Worm (Caenorhabditis elegans) whole organism, early embryonic: ENCODE results near the gene K02D10.4.

ENCODE experiments used
- B0310.2 ChIP-seq: sonication (generic microtip); optimal IDR thresholded peaks from 2 replicates; lab custom pipeline; 2016; ENCODE audit warnings: mild to moderate bottlenecking, missing genetic modification characterization, missing compliant biosample characterization
- F13C5.2 ChIP-seq: sonication (generic microtip); optimal IDR thresholded peaks from 2 replicates; lab custom pipeline; 2017; ENCODE audit warnings: mild to moderate bottlenecking, missing genetic modification characterization, inconsistent platforms, missing compliant biosample characterization
- aly-1 ChIP-seq: sonication (generic microtip); optimal IDR thresholded peaks from 2 replicates; lab custom pipeline; 2016; ENCODE audit warnings: missing genetic modification characterization, missing compliant biosample characterization
- ama-1 ChIP-seq: fragments of 150-350 bp; optimal IDR thresholded peaks from 2 replicates; lab custom pipeline; 2014
- ceh-13 ChIP-seq: fragments of 200-800 bp; sonication (Bioruptor generic); optimal IDR thresholded peaks from 2 replicates; lab custom pipeline; 2018; ENCODE audit warnings: mild to moderate bottlenecking, missing genetic modification characterization, missing compliant biosample characterization
- ceh-36 ChIP-seq: sonication (generic microtip); optimal IDR thresholded peaks from 2 replicates; lab custom pipeline; 2016; ENCODE audit warnings: missing genetic modification characterization, inconsistent platforms, missing compliant biosample characterization
- ets-7 ChIP-seq: sonication (generic microtip); optimal IDR thresholded peaks from 2 replicates; lab custom pipeline; 2016; ENCODE audit warnings: missing genotype, missing genetic modification characterization, missing compliant biosample characterization
- flt-1 ChIP-seq: fragments of 200-800 bp; sonication (Bioruptor generic); IDR thresholded peaks from 2 replicates; pipeline ENCODE4 v1.3.6; 2022; ENCODE audit warnings: missing genetic modification characterization, missing compliant biosample characterization
- hmbx-1 ChIP-seq: sonication (generic microtip); optimal IDR thresholded peaks from 2 replicates; lab custom pipeline; 2016; ENCODE audit warnings: mild to moderate bottlenecking, missing genetic modification characterization, missing compliant biosample characterization
- hmg-4 ChIP-seq: fragments of 200-800 bp; sonication (Bioruptor generic); optimal IDR thresholded peaks from 2 replicates; lab custom pipeline; 2018; ENCODE audit warnings: mild to moderate bottlenecking, missing genetic modification characterization, missing compliant biosample characterization
- hnd-1 ChIP-seq: sonication (generic microtip); optimal IDR thresholded peaks from 2 replicates; lab custom pipeline; 2016; ENCODE audit warnings: missing genetic modification characterization, missing compliant biosample characterization
- pes-1 ChIP-seq: fragments of 200-800 bp; sonication (Bioruptor generic); IDR thresholded peaks from 2 replicates; pipeline ENCODE4 v1.3.6; 2022; ENCODE audit warnings: missing genetic modification reagents, missing genetic modification characterization, missing compliant biosample characterization
- scrt-1 ChIP-seq: fragments of 200-800 bp; sonication (Bioruptor generic); IDR thresholded peaks from 2 replicates; pipeline ENCODE4 v1.3.6; 2022; ENCODE audit warnings: missing genetic modification characterization, missing compliant biosample characterization
- sea-1 ChIP-seq: fragments of 200-800 bp; sonication (Bioruptor generic); conservative IDR thresholded peaks from 2 replicates; pipeline ENCODE4 v1.3.6; 2022; ENCODE audit warnings: missing genetic modification characterization, missing compliant biosample characterization
- tbx-11 ChIP-seq: fragments of 200-800 bp; sonication (Bioruptor generic); IDR thresholded peaks from 2 replicates; pipeline ENCODE4 v1.3.6; 2022; ENCODE audit warnings: missing genetic modification characterization, missing compliant biosample characterization
- tbx-37 ChIP-seq: fragments of 200-800 bp; sonication (Bioruptor generic); conservative IDR thresholded peaks from 2 replicates; pipeline ENCODE4 v1.3.6; 2022; ENCODE audit warnings: missing genetic modification reagents, missing genetic modification characterization, missing compliant biosample characterization
- tra-4 ChIP-seq: sonication (generic microtip); optimal IDR thresholded peaks from 2 replicates; lab custom pipeline; 2017; ENCODE audit warnings: missing genetic modification characterization, missing compliant biosample characterization

Gene K02D10.4

DNA sequence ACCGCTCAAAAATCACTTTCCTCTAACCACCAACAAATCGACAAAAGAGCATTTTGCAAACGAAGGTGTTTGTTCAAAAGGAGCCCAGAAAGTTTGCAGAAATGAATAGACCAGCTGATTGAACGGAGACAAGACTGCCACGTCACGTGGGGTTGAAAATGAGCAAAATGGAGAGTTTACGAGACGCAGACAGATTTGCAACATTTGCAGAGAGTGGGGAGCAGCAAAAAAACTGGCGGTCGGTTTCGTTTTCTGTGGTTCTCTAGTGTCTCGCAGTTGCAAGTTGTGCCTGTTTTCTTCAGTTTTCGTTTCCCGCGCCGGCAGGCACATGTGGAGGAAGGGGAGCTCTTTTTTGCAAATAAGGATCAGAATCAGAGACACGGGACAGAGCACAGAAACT lies 5.6 kb upstream of the K02D10.4 start:
- TF ChIP-seq ets-7 (tag; lab: Kevin White, UChicago) (no peak), hmbx-1 (tag; lab: Kevin White, UChicago) (no peak), F13C5.2 (tag; lab: Kevin White, UChicago) (no peak), ceh-36 (no peak), sea-1 (GFP tag; lab: Robert Waterston, UW) (no peak), hmg-4 (GFP tag; lab: Kevin White, UChicago) (no peak), tbx-11 (no peak), flt-1 (no peak), ceh-13 (GFP tag; lab: Kevin White, UChicago) (no peak), B0310.2 (no peak), pes-1 (GFP tag; lab: Robert Waterston, UW) (no peak), ama-1 (lab: Kevin White, UChicago) (no peak), scrt-1 (GFP tag; lab: Robert Waterston, UW) (no peak), tra-4 (no peak), hnd-1 (no peak), aly-1 (no peak), tbx-37 (GFP tag; lab: Robert Waterston, UW) (no peak)

DNA sequence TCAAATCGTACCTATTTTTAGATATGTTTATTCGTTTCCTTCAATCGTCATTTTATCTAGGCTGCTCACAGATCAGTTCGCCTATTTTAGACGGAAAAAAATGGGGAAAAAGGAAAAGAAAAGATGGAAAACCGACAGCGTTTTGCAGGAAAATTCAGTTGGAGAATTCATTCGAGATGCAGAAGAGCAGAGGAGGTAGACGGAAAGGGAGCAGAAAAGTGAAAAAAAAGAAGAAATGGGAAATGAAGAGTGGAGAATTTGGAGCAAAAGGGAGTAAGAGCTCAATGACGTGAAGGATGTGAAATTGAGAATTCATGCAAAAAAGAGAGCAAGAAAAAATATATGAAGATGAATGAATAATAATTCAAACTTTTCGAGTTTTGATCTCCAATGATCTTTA lies 4.7 kb upstream of the K02D10.4 start:
- TF ChIP-seq hnd-1 (no peak), F13C5.2 (tag; lab: Kevin White, UChicago) (no peak), aly-1 (no peak), flt-1 (no peak), ceh-13 (GFP tag; lab: Kevin White, UChicago) (no peak), sea-1 (GFP tag; lab: Robert Waterston, UW) (no peak), ama-1 (lab: Kevin White, UChicago) (no peak), hmg-4 (GFP tag; lab: Kevin White, UChicago) (no peak), scrt-1 (GFP tag; lab: Robert Waterston, UW) (no peak), ceh-36 (no peak), pes-1 (GFP tag; lab: Robert Waterston, UW) (no peak), tbx-37 (GFP tag; lab: Robert Waterston, UW) (no peak), tra-4 (no peak), ets-7 (tag; lab: Kevin White, UChicago) (no peak), B0310.2 (no peak), hmbx-1 (tag; lab: Kevin White, UChicago) (no peak)

DNA sequence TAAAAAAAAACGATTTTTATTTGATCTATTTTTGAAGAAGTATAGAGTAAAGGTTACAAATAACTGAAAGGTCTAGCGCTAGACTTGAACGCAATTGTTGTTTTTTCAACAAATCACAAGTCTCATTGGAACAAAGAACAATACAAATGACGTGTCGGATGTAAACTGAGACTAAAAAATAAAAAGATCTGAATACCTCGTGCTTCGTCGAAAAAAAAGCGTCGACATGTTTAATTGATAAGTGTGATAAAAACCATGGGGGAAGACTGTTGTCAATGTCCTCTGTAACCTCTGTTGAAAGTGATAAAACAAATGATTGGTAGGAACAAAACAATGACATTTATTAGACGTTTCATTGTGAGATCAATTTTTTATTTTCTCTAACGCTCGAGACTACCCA lies 2.9 kb upstream of the K02D10.4 start:
- TF ChIP-seq pes-1 (GFP tag; lab: Robert Waterston, UW) (no peak), ceh-13 (GFP tag; lab: Kevin White, UChicago) (no peak), flt-1 (no peak), sea-1 (GFP tag; lab: Robert Waterston, UW) (no peak), tbx-37 (GFP tag; lab: Robert Waterston, UW) (no peak), aly-1 (no peak), tra-4 (no peak), hmbx-1 (tag; lab: Kevin White, UChicago) (no peak), B0310.2 (no peak), F13C5.2 (tag; lab: Kevin White, UChicago) (no peak), tbx-11 (no peak)

DNA sequence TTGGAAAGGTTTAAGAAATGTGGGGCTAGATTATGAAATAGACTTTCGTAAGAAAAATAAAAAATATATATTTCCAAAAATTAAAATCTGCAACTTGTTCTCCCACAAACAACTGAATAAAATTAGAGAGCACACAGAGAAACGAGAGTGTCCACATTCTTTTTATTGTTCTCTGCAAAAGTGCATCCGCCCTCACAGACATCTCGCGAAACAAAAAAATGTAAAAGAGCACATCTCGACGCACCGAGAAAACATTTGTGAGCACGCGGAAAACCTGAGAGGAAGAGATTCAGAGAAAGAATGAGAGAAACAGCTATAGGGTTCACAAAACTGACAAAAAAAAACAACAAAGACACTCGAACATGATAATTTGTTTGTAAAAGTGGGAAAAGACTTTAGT lies 2.3 kb upstream of the K02D10.4 start:
- TF ChIP-seq ama-1 (lab: Kevin White, UChicago) (no peak), tbx-11 (no peak), ceh-13 (GFP tag; lab: Kevin White, UChicago) (no peak), sea-1 (GFP tag; lab: Robert Waterston, UW) (no peak), hmg-4 (GFP tag; lab: Kevin White, UChicago) (no peak), pes-1 (GFP tag; lab: Robert Waterston, UW) (no peak), tbx-37 (GFP tag; lab: Robert Waterston, UW) (no peak), scrt-1 (GFP tag; lab: Robert Waterston, UW) (no peak), aly-1 (no peak), ets-7 (tag; lab: Kevin White, UChicago) (no peak), F13C5.2 (tag; lab: Kevin White, UChicago) (no peak), B0310.2 (no peak), flt-1 (no peak), tra-4 (no peak), hnd-1 (no peak), ceh-36 (no peak), hmbx-1 (tag; lab: Kevin White, UChicago) (no peak)

DNA sequence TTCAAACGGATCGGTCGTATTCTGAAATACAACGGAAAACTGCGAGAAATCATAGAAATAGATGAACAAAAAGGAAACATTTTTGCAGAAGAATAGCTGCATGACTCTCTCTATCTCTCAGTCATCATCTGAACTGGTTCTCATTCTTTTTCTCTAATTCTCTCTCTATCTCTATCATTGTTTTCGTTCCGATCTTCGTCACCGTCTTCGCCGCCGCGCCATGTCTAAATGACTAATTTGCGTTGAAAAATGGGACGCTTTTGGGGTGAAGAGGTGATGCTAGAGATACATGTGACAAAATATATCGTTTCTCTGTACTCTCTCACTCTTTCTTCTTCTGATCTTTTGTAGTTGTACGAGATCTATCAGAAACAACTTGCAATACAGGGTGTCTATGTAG lies 661 bp upstream of the K02D10.4 start:
- TF ChIP-seq sea-1 (GFP tag; lab: Robert Waterston, UW) = no peak

DNA sequence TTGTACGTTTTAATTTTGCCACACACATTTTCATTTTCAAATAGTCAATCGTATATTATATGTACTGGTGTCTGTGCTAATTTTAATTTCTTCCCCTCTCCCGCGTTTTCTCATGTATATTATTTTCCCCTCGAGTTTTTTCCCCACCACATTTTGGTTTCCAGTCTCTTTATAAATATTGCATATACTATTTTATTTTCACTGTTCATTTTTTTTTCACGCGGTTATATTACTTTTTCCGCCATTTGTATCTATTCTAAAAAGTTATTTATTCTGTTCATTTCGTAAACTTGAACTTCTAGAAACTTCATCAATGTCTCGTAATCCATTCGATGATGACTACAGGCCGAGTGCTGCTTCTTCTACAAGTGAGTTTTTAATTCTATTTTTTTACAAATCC lies 3.9 kb downstream of the K02D10.4 start, which contains the start of gene snap-29:
TSS of gene snap-29 (plus strand) at position 301 of the 400 bp plus-strand sequence.
- no peak for TF ChIP-seq flt-1
- no peak for TF ChIP-seq scrt-1 (GFP tag; lab: Robert Waterston, UW)
- no peak for TF ChIP-seq hmbx-1 (tag; lab: Kevin White, UChicago)
- TF ChIP-seq hnd-1 = no peak
- TF ChIP-seq ama-1 (lab: Kevin White, UChicago) = no peak
- TF ChIP-seq tbx-37 (GFP tag; lab: Robert Waterston, UW) = no peak
- no peak for TF ChIP-seq tra-4
- no peak for TF ChIP-seq ceh-13 (GFP tag; lab: Kevin White, UChicago)
- no peak for TF ChIP-seq F13C5.2 (tag; lab: Kevin White, UChicago)
- TF ChIP-seq aly-1 = no peak
- TF ChIP-seq hmg-4 (GFP tag; lab: Kevin White, UChicago) = no peak
- no peak for TF ChIP-seq sea-1 (GFP tag; lab: Robert Waterston, UW)
- no peak for TF ChIP-seq B0310.2

DNA sequence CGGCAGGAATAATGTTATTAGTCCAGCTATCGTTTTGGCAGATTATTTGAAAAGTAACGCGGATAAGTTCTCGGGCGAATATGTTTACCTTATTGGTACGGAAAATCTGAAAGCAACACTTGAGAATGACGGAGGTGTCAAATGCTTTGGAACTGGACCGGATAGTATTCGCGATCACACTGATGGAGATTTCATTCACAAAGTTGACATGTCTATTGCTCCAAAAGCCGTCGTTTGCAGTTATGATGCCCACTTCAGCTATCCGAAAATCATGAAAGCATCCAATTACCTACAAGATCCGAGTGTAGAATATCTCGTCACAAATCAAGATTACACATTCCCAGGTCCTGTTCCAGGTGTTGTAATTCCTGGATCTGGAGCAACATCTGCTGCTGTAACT lies 6.4 kb downstream of the K02D10.4 start:
- TF ChIP-seq sea-1 (GFP tag; lab: Robert Waterston, UW) (no peak), scrt-1 (GFP tag; lab: Robert Waterston, UW) (no peak), F13C5.2 (tag; lab: Kevin White, UChicago) (no peak), flt-1 (no peak), pes-1 (GFP tag; lab: Robert Waterston, UW) (no peak)
